Fruit fly (Drosophila melanogaster) ovary, adult (tissue): ENCODE measurements around the gene cype.
A peak's percentile ranks its signal among the peaks of the same experiment; 100 is the strongest.

ENCODE experiments used
- CG17801 ChIP-seq: fragments of 200-800 bp; optimal IDR thresholded peaks from 2 replicates; lab custom pipeline; 2019; ENCODE audit warnings: missing biosample characterization, mild to moderate bottlenecking, missing genetic modification characterization, moderate library complexity; ENCODE audit not compliant: partially characterized antibody

The cype gene

DNA sequence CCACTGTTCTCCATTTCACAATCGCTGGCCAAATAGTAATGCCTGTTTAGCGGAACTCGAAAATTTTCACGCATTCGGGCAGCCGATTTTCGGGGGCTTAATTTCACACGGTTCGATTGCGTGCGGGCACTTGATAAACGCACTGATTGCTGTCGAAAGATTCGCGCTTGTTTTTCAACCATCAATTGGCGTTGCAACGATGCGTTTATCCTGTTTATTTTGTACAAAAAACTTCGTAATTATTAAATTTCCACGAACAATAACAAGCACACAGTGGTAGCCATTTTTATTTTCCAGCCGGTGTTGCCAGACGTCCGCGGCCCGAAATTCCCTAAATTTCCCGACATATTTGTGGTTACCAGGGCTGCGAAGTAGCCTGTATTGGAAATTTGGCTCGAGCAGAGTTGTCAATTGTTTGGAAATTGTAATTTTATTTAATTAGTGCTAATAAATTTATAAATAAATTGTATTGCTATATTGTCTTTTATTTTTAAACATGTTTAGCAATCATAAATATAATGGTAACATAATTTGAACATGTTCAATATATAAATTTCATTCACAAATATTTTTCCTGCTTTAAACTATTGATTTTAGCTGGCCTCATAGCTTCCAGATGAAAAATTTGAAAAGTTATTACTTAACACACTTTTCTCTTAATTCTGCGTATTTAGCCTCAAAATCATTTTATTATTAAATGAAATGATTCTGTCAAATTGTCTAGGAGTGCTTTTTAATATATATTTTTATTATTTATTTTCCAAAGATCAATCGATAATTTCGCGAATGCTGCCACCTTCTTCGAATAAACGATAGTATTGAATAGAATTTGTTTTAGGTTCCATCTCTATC is at the start of gene cype, which contains the start of gene Ncoa6:
cype (plus strand) TSS at position 814 of the 852 bp plus-strand sequence.
Ncoa6 (minus strand) TSS at position 270 of the 852 bp plus-strand sequence.
- peak; percentile 5 for TF ChIP-seq CG17801 (GFP tag; lab: Kevin White, UChicago)

- TF ChIP-seq CG17801 (GFP tag; lab: Kevin White, UChicago), result no peak
Observed at dm6 chr2L:5277262-5278008, 49.6 kb upstream of the cype start.

- peak; percentile 4 for TF ChIP-seq CG17801 (GFP tag; lab: Kevin White, UChicago)
Observed at dm6 chr2L:5278309-5279130, 48.5 kb upstream of the cype start, which contains the start of the genes Nin and Bub1. TSS of gene Nin (minus strand) at chr2L:5278548. TSS of gene Bub1 (plus strand) at chr2L:5278865.

- no peak for TF ChIP-seq CG17801 (GFP tag; lab: Kevin White, UChicago)
Observed at dm6 chr2L:5284820-5285219, 42.2 kb upstream of the cype start.

DNA sequence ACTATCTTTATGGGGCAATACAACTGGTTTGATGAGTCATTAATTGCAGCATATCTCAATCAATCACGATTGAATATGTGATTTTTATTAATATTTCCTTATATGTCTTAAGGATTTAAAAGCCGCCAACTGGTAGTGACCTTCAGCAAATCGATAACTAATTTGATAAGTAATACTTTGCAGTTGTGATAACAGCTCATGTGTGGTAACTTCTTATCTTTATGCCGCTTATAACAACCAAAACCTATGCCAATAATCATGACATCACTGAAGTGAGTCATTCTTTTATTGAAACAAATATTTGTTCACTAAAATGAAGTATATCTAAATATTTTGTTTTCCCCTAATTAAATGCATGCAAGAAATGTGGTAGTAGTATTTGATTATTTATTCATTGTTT is 41.2 kb upstream of the cype start:
- TF ChIP-seq CG17801 (GFP tag; lab: Kevin White, UChicago), result no peak

DNA sequence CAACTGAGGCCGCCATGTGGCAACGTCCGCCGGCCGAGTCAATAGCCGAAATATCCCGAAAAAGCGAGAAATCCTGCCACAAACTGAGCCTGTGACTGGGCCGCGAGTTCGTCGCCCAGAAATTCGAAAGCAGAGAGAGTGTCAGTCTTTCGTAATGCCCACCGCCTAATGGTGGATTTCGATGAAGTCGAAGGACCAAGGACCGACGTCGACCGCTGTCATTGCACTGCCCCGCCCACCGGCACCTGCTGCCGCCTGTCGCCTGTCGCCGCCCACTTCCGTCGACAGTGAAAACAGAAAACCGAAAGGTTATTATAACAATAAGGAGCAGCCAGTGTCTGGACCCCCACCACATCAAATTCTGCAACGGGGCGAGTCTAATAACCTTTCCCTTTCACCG is 40.5 kb upstream of the cype start:
- no peak for TF ChIP-seq CG17801 (GFP tag; lab: Kevin White, UChicago)

- no peak for TF ChIP-seq CG17801 (GFP tag; lab: Kevin White, UChicago)
Observed at dm6 chr2L:5287599-5288261, 39.3 kb upstream of the cype start.

DNA sequence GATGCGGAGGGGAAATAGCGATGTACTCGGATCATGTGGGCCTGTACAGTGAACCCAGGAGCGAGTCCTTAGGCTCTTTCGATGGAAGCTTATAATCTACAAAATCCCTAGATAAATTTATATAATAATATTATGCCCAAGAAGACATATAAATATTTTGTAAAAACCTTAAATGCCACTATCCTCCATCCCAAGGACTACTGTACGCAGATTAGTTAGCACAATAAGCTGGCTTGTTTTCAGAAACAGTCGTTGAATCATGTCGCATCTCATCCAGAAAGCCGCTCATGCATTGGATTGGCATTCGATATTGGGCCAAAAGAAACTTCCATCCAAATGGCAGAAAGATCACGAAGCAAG is 38.8 kb upstream of the cype start:
- TF ChIP-seq CG17801 (GFP tag; lab: Kevin White, UChicago), result no peak

- no peak for TF ChIP-seq CG17801 (GFP tag; lab: Kevin White, UChicago)
Observed at dm6 chr2L:5288721-5289120, 38.3 kb upstream of the cype start, which contains the start of gene vri. TSS of gene vri (plus strand) at chr2L:5288944.

dm6 chr2L:5289921-5290320 is 37.1 kb upstream of the cype start:
- TF ChIP-seq CG17801 (GFP tag; lab: Kevin White, UChicago), result no peak

dm6 chr2L:5290530-5290929 is 36.5 kb upstream of the cype start:
- TF ChIP-seq CG17801 (GFP tag; lab: Kevin White, UChicago), result no peak

dm6 chr2L:5291195-5291594 is 35.8 kb upstream of the cype start:
- no peak for TF ChIP-seq CG17801 (GFP tag; lab: Kevin White, UChicago)

DNA sequence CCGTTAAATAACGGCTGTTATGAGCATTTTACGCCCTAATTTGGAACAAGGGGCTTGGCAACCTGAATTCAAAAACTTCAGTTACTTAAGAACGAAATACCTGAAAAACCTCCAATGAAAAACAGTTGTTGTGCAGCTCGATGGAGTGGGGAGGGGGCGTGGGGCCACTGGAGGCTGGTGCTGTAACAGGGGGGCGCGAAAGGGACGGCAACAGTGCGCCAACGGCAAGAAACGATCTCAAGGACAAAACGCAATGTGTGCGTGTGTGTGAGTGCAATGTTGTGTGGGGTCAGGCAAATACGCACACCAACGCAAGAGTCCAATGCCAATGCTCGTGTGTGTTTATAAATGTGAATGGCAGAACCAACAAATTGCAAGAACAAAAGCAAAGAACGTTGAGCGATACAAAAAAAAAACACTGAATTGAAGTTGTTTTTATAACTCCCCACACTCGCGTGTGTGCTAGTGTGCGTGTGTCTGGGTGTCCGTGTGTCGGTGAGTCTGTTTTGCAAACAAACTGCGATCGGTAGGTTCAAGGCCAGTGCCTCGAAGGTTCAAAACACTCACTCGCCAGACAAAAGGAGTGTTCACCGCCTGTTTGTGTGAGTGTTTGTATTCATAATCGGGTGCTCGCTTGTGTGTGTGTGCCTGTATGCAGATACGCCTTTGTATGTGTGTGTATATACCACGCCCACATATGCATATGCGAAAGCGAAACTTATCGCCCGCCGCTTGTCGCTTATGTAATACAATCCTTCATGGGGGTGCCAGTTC is 35.0 kb upstream of the cype start:
- no peak for TF ChIP-seq CG17801 (GFP tag; lab: Kevin White, UChicago)

DNA sequence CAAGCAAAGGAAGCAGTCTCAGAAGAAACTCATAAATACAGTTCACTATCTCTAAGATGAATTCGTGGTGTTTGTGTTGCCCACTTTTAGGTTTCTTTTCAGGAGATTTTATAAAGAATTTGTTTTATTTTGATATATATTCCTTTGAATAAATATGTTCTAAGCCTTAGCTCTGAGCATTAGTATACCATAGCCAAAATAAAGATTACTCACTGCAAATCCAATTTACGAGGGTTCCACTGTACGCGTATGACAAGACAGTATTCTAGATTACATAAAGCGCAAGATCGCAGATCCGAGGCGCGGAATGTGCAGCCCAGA is 34.4 kb upstream of the cype start:
- no peak for TF ChIP-seq CG17801 (GFP tag; lab: Kevin White, UChicago)
